Fruit fly (Drosophila melanogaster) whole organism, embryonic: Measurements from ENCODE around the gene Srp14.

Experiments used
- Aef1 ChIP-seq: fragments of 200-800 bp; sonication (Bioruptor generic); IDR thresholded peaks from 3 replicates; pipeline ENCODE4 v1.3.6; 2022; ENCODE audit warnings: missing biosample characterization, missing genetic modification characterization
- BEAF-32 ChIP-seq: fragments of 200-800 bp; sonication (Bioruptor generic); optimal IDR thresholded peaks from 3 replicates; lab custom pipeline; 2017; ENCODE audit warnings: missing biosample characterization, missing genetic modification characterization, mild to moderate bottlenecking, moderate library complexity, missing genetic modification reagents
- CG1024 ChIP-seq: fragments of 200-800 bp; sonication (Bioruptor generic); IDR thresholded peaks from 2 replicates; pipeline ENCODE4 v1.3.6; 2022; ENCODE audit warnings: missing biosample characterization, missing genetic modification characterization
- CG11093 ChIP-seq: fragments of 200-800 bp; sonication (Bioruptor generic); IDR thresholded peaks from 3 replicates; pipeline ENCODE4 v1.3.6; 2022; ENCODE audit warnings: missing biosample characterization, missing genetic modification characterization
- CG12155 ChIP-seq: fragments of 200-800 bp; sonication (Bioruptor generic); optimal IDR thresholded peaks from 3 replicates; lab custom pipeline; 2016; ENCODE audit warnings: missing biosample characterization, missing genetic modification characterization
- CG12219 ChIP-seq: fragments of 200-800 bp; sonication (Bioruptor generic); optimal IDR thresholded peaks from 3 replicates; lab custom pipeline; 2018; ENCODE audit warnings: missing biosample characterization, mild to moderate bottlenecking, missing genetic modification characterization
- CG15601 ChIP-seq: fragments of 200-800 bp; sonication (Bioruptor generic); optimal IDR thresholded peaks from 3 replicates; lab custom pipeline; 2019; ENCODE audit warnings: missing biosample characterization, mild to moderate bottlenecking, missing genetic modification characterization, moderate library complexity
- CG1603 ChIP-seq: fragments of 200-800 bp; sonication (Bioruptor generic); optimal IDR thresholded peaks from 2 replicates; lab custom pipeline; 2019; ENCODE audit warnings: missing biosample characterization, mild to moderate bottlenecking, missing genetic modification characterization, moderate library complexity
- CG2712 ChIP-seq: fragments of 200-800 bp; optimal IDR thresholded peaks from 3 replicates; lab custom pipeline; 2019; ENCODE audit warnings: missing biosample characterization, mild to moderate bottlenecking, missing genetic modification characterization, moderate library complexity
- CG31441 ChIP-seq: fragments of 200-800 bp; sonication (Bioruptor generic); IDR thresholded peaks from 2 replicates; pipeline ENCODE4 v1.3.6; 2022; ENCODE audit warnings: missing biosample characterization, missing genetic modification characterization
- CG3995 ChIP-seq: fragments of 200-800 bp; sonication (Bioruptor generic); optimal IDR thresholded peaks from 3 replicates; lab custom pipeline; 2016; ENCODE audit warnings: missing biosample characterization, missing genetic modification characterization
- CG4360 ChIP-seq: fragments of 200-800 bp; sonication (Bioruptor generic); IDR thresholded peaks from 2 replicates; pipeline ENCODE4 v1.3.6; 2022; ENCODE audit warnings: missing biosample characterization, missing genetic modification characterization
- CG5953 ChIP-seq: fragments of 200-800 bp; sonication (Bioruptor generic); IDR thresholded peaks from 2 replicates; pipeline ENCODE4 v1.3.6; 2022; ENCODE audit warnings: missing biosample characterization, missing genetic modification characterization
- CG6175 ChIP-seq: fragments of 200-800 bp; sonication (Bioruptor generic); IDR thresholded peaks from 3 replicates; pipeline ENCODE4 v1.3.6; 2022; ENCODE audit warnings: missing biosample characterization, missing genetic modification characterization
- CG6791 ChIP-seq: fragments of 200-800 bp; sonication (Bioruptor generic); IDR thresholded peaks from 3 replicates; pipeline ENCODE4 v1.3.6; 2022; ENCODE audit warnings: missing biosample characterization, missing genetic modification characterization; ENCODE audit not compliant: partially characterized antibody
- CG7745 ChIP-seq: fragments of 200-800 bp; sonication (Bioruptor generic); optimal IDR thresholded peaks from 2 replicates; lab custom pipeline; 2018; ENCODE audit warnings: missing biosample characterization, mild to moderate bottlenecking, missing genetic modification characterization, moderate library complexity
- CG8359 ChIP-seq: fragments of 200-800 bp; sonication (Bioruptor generic); optimal IDR thresholded peaks from 2 replicates; lab custom pipeline; 2017; ENCODE audit warnings: missing biosample characterization, mild to moderate bottlenecking, missing genetic modification characterization, borderline replicate concordance
- CG8478 ChIP-seq: fragments of >200 bp; optimal IDR thresholded peaks from 2 replicates; lab custom pipeline; 2018
- CG8924 ChIP-seq: fragments of 200-800 bp; optimal IDR thresholded peaks from 3 replicates; lab custom pipeline; 2019; ENCODE audit warnings: missing biosample characterization, mild to moderate bottlenecking, missing genetic modification characterization, moderate library complexity
- Deaf1 ChIP-seq: fragments of 200-800 bp; optimal IDR thresholded peaks from 3 replicates; lab custom pipeline; 2019; ENCODE audit warnings: missing biosample characterization, mild to moderate bottlenecking, missing genetic modification characterization, moderate library complexity
- Dek ChIP-seq: fragments of 200-800 bp; sonication (Bioruptor generic); optimal IDR thresholded peaks from 3 replicates; lab custom pipeline; 2019; ENCODE audit warnings: missing biosample characterization, mild to moderate bottlenecking, missing genetic modification characterization, moderate library complexity
- Dfd ChIP-seq, 2 experiments: fragments of >200 bp; optimal IDR thresholded peaks; 2 replicates each; lab custom pipeline; 2017; ENCODE audit warnings: missing biosample characterization in 2 of 2, missing genetic modification characterization in 2 of 2
- Dref ChIP-seq: fragments of 200-800 bp; sonication (Bioruptor generic); IDR thresholded peaks from 2 replicates; pipeline ENCODE4 v1.3.6; 2022; ENCODE audit warnings: missing biosample characterization, missing genetic modification characterization
- Drgx ChIP-seq: fragments of 200-800 bp; sonication (Bioruptor generic); IDR thresholded peaks from 2 replicates; pipeline ENCODE4 v1.3.6; 2022; ENCODE audit warnings: missing biosample characterization, missing genetic modification characterization
- E2f1 ChIP-seq: fragments of 200-800 bp; sonication (Bioruptor generic); IDR thresholded peaks from 2 replicates; pipeline ENCODE4 v1.3.6; 2022; ENCODE audit warnings: missing biosample characterization, missing genetic modification characterization
- HHEX ChIP-seq: fragments of 200-800 bp; sonication (Bioruptor generic); optimal IDR thresholded peaks from 3 replicates; lab custom pipeline; 2017; ENCODE audit warnings: missing biosample characterization, mild to moderate bottlenecking, missing genetic modification characterization, missing genetic modification reagents
- HLH54F ChIP-seq: fragments of 200-800 bp; sonication (Bioruptor generic); optimal IDR thresholded peaks from 3 replicates; lab custom pipeline; 2016; ENCODE audit warnings: missing biosample characterization, missing genetic modification characterization
- Hey ChIP-seq: fragments of 200-800 bp; sonication (Bioruptor generic); optimal IDR thresholded peaks from 3 replicates; lab custom pipeline; 2018; ENCODE audit warnings: missing biosample characterization, mild to moderate bottlenecking, missing genetic modification characterization
- Lhr ChIP-seq: fragments of 200-800 bp; sonication (Bioruptor generic); optimal IDR thresholded peaks from 3 replicates; lab custom pipeline; 2017; ENCODE audit warnings: mild to moderate bottlenecking, missing biosample characterization, missing genetic modification reagents, missing genetic modification characterization
- Meics ChIP-seq: fragments of 200-800 bp; sonication (Bioruptor generic); optimal IDR thresholded peaks from 2 replicates; lab custom pipeline; 2017; ENCODE audit warnings: missing biosample characterization, mild to moderate bottlenecking, missing genetic modification characterization
- NFAT ChIP-seq: fragments of 200-800 bp; sonication (Bioruptor generic); IDR thresholded peaks from 2 replicates; pipeline ENCODE4 v1.3.6; 2022; ENCODE audit warnings: missing biosample characterization, missing genetic modification characterization
- Rx ChIP-seq: fragments of 200-800 bp; sonication (Bioruptor generic); IDR thresholded peaks from 2 replicates; pipeline ENCODE4 v1.3.6; 2022; ENCODE audit warnings: missing biosample characterization, missing genetic modification characterization
- Sox100B ChIP-seq: fragments of 200-800 bp; sonication (Bioruptor generic); optimal IDR thresholded peaks from 3 replicates; lab custom pipeline; 2018; ENCODE audit warnings: missing biosample characterization, mild to moderate bottlenecking, missing genetic modification characterization
- caup ChIP-seq: fragments of 200-800 bp; sonication (Bioruptor generic); optimal IDR thresholded peaks from 3 replicates; lab custom pipeline; 2017; ENCODE audit warnings: missing biosample characterization, mild to moderate bottlenecking, missing genetic modification characterization, moderate library complexity; ENCODE audit not compliant: severe bottlenecking
- exex ChIP-seq: fragments of 200-800 bp; sonication (Bioruptor generic); optimal IDR thresholded peaks from 4 replicates; lab custom pipeline; 2018; ENCODE audit warnings: missing biosample characterization, mild to moderate bottlenecking, missing genetic modification characterization, moderate library complexity
- fd3F ChIP-seq: fragments of 200-800 bp; sonication (Bioruptor generic); optimal IDR thresholded peaks from 2 replicates; lab custom pipeline; 2018; ENCODE audit warnings: missing biosample characterization, mild to moderate bottlenecking, missing genetic modification characterization, moderate library complexity
- fru ChIP-seq: fragments of >200 bp; optimal IDR thresholded peaks from 2 replicates; lab custom pipeline; 2017
- gsb-n ChIP-seq: fragments of 200-800 bp; sonication (Bioruptor generic); optimal IDR thresholded peaks from 3 replicates; lab custom pipeline; 2018; ENCODE audit warnings: missing biosample characterization, mild to moderate bottlenecking, missing genetic modification characterization
- jing ChIP-seq: fragments of 200-800 bp; sonication (Bioruptor generic); optimal IDR thresholded peaks from 2 replicates; lab custom pipeline; 2018; ENCODE audit warnings: missing biosample characterization, mild to moderate bottlenecking, missing genetic modification characterization
- jumu ChIP-seq: fragments of 200-800 bp; sonication (Bioruptor generic); optimal IDR thresholded peaks from 3 replicates; lab custom pipeline; 2016; ENCODE audit warnings: missing biosample characterization, missing genetic modification characterization
- ken ChIP-seq: fragments of 200-800 bp; sonication (Bioruptor generic); IDR thresholded peaks from 3 replicates; pipeline ENCODE4 v1.3.6; 2022; ENCODE audit warnings: missing biosample characterization, missing genetic modification characterization
- nerfin-1 ChIP-seq: fragments of 200-800 bp; sonication (Bioruptor generic); optimal IDR thresholded peaks from 3 replicates; lab custom pipeline; 2019; ENCODE audit warnings: missing biosample characterization, mild to moderate bottlenecking, missing genetic modification characterization, moderate library complexity
- pita ChIP-seq: fragments of 200-800 bp; sonication (Bioruptor generic); optimal IDR thresholded peaks from 2 replicates; lab custom pipeline; 2017; ENCODE audit warnings: missing biosample characterization, mild to moderate bottlenecking, missing genetic modification characterization
- row ChIP-seq: fragments of 200-800 bp; sonication (Bioruptor generic); IDR thresholded peaks from 3 replicates; pipeline ENCODE4 v1.3.6; 2022; ENCODE audit warnings: missing biosample characterization, missing genetic modification characterization
- sim ChIP-seq: fragments of 200-800 bp; sonication (Bioruptor generic); IDR thresholded peaks from 2 replicates; pipeline ENCODE4 v1.3.6; 2022; ENCODE audit warnings: missing biosample characterization, missing genetic modification characterization
- tap ChIP-seq: fragments of 200-800 bp; optimal IDR thresholded peaks from 3 replicates; lab custom pipeline; 2019; ENCODE audit warnings: missing biosample characterization, mild to moderate bottlenecking, missing genetic modification characterization, moderate library complexity
- wek ChIP-seq: fragments of 200-800 bp; sonication (Bioruptor generic); optimal IDR thresholded peaks from 3 replicates; lab custom pipeline; 2018; ENCODE audit warnings: missing biosample characterization, mild to moderate bottlenecking, missing genetic modification characterization, moderate library complexity
- zen2 ChIP-seq: fragments of 200-800 bp; sonication (Bioruptor generic); IDR thresholded peaks from 3 replicates; pipeline ENCODE4 v1.3.6; 2022; ENCODE audit warnings: missing biosample characterization, missing genetic modification characterization; ENCODE audit not compliant: partially characterized antibody
- zfh2 ChIP-seq: fragments of 200-800 bp; sonication (Bioruptor generic); optimal IDR thresholded peaks from 2 replicates; lab custom pipeline; 2016; ENCODE audit warnings: missing biosample characterization, missing genetic modification characterization

The Srp14 gene

DNA sequence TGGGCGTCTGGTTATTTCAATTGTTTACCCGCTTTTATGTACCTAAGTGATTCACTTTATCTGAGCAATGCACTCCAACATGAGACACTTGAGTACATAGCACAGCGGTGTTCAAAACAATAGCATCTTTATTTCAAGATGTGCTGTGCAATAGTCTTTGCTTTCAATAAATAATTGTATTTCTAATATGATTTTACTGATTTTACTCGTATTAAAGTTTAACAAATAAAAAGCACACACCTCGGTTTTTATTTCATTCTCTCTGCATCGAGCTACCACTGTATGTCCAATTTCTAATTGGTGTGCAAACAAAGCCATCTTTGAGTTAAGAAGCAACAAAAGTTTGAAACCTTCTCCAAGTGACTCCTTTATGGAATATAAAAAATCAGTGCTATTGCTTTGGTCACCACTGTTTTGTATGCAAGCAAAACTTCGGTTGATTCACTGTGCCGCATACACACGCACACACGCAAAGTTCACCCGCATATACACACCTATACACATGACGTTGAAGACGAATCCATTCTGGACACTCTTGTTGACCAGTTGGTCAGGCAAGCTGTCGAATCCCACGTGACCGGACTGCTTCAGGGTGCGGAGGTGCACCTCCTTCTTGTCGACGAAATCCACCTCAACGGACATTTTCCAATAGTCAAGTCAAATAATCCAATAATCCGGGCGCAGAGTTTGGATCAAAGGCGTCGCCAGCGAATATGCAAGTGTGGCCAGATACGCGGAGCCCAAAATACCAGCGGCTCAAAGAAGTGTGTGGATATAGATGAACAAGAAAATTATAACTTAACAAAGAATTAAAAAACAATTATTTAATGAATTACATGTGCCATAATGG lies 7.9 kb downstream of the Srp14 start, which contains the start of gene Septin2 (continued):
- peak; percentile 44; the same call in 1 of the 2 replicates for TF ChIP-seq sim (GFP tag; lab: Robert Waterston, UW)
- TF ChIP-seq zfh2 (GFP tag; lab: Kevin White, UChicago): no peak
- TF ChIP-seq Sox100B (GFP tag; lab: Kevin White, UChicago): peak; percentile 95
- TF ChIP-seq CG15601 (tag; lab: Kevin White, UChicago): peak; percentile 80
- TF ChIP-seq CG12219 (GFP tag; lab: Kevin White, UChicago): peak; percentile 73
- TF ChIP-seq Dek (tag; lab: Kevin White, UChicago): no peak
- no peak for TF ChIP-seq CG3995 (GFP tag; lab: Kevin White, UChicago)
- peak; percentile 70 for TF ChIP-seq Lhr (GFP tag; lab: Kevin White, UChicago)
- TF ChIP-seq CG4360: 0 out of 2 replicates have a peak, but pooled peaks have one; percentile 22
- no peak for TF ChIP-seq NFAT (GFP tag; lab: Robert Waterston, UW)
- peak; percentile 76 for TF ChIP-seq CG8478 (lab: Kevin White, UChicago)
- TF ChIP-seq CG11093 (GFP tag; lab: Robert Waterston, UW): peak; percentile 31; the same call in 1 of the 3 replicates
- TF ChIP-seq E2f1: peak; percentile 52
- peak; percentile 50 for TF ChIP-seq HLH54F (GFP tag; lab: Kevin White, UChicago)
- TF ChIP-seq CG1603 (tag; lab: Kevin White, UChicago): peak; percentile 47
- TF ChIP-seq Hey (tag; lab: Kevin White, UChicago): no peak
- no peak for TF ChIP-seq BEAF-32
- no peak for TF ChIP-seq Dfd (GFP tag; optimal IDR thresholded peaks at IDR 0.05; lab: Kevin White, UChicago)
- peak; percentile 86 for TF ChIP-seq CG8924 (tag; lab: Kevin White, UChicago)
- 0 out of 2 replicates have a peak, but pooled peaks have one; percentile 13 for TF ChIP-seq CG5953 (GFP tag; lab: Robert Waterston, UW)
- no peak for TF ChIP-seq CG7745
- TF ChIP-seq pita (GFP tag; lab: Kevin White, UChicago): no peak
- peak; percentile 68 for TF ChIP-seq caup
- TF ChIP-seq Drgx: peak; percentile 80
- TF ChIP-seq Deaf1: peak; percentile 47
- TF ChIP-seq Dref (GFP tag; lab: Robert Waterston, UW): no peak
- TF ChIP-seq CG12155: peak; percentile 40
- TF ChIP-seq nerfin-1 (tag; lab: Kevin White, UChicago): peak; percentile 77
- no peak; the same call in 2 of the 3 replicates for TF ChIP-seq zen2 (GFP tag; lab: Robert Waterston, UW)
- peak; percentile 86 for TF ChIP-seq tap (tag; lab: Kevin White, UChicago)
- peak; percentile 72 for TF ChIP-seq CG31441
- TF ChIP-seq ken (GFP tag; lab: Robert Waterston, UW): 0 out of 3 replicates have a peak, but pooled peaks have one; percentile 49
- TF ChIP-seq Rx (GFP tag; lab: Robert Waterston, UW): peak; percentile 42; the same call in 1 of the 2 replicates
- TF ChIP-seq CG6175 (GFP tag; lab: Robert Waterston, UW): no peak
- TF ChIP-seq CG1024: 0 out of 2 replicates have a peak, but pooled peaks have one; percentile 2
- peak; percentile 30 for TF ChIP-seq jumu (GFP tag; lab: Kevin White, UChicago)
- TF ChIP-seq gsb-n (tag; lab: Kevin White, UChicago): peak; percentile 71
- TF ChIP-seq jing (GFP tag; lab: Kevin White, UChicago): peak; percentile 65
- TF ChIP-seq row (GFP tag; lab: Robert Waterston, UW): peak; percentile 70
- no peak for TF ChIP-seq exex (tag; lab: Kevin White, UChicago)
- peak; percentile 38; the same call in 1 of the 3 replicates for TF ChIP-seq Aef1 (GFP tag; lab: Robert Waterston, UW)
- peak; percentile 54 for TF ChIP-seq fd3F (GFP tag; lab: Kevin White, UChicago)
- no peak for TF ChIP-seq fru (lab: Kevin White, UChicago)
- TF ChIP-seq CG8359 (GFP tag; lab: Kevin White, UChicago): peak; percentile 73
- TF ChIP-seq HHEX (GFP tag; lab: Kevin White, UChicago): peak; percentile 84
- peak; percentile 45 for TF ChIP-seq wek (GFP tag; lab: Kevin White, UChicago)
- peak; percentile 84 for TF ChIP-seq CG2712 (tag; lab: Kevin White, UChicago)
- peak; percentile 71 for TF ChIP-seq Meics (GFP tag; lab: Kevin White, UChicago)
- TF ChIP-seq CG6791: no peak
